Fruit fly (Drosophila melanogaster): ENCODE measurements around the gene to.

to gene

dm6 chr3R:25249145-25250141 is 9.5 kb downstream of the to start, which contains the start of gene Nup358 (continued):
- TF ChIP-seq CG7839 (tag; optimal IDR thresholded peaks at IDR 0.05) = no peak
- TF ChIP-seq sug (tag; optimal IDR thresholded peaks at IDR 0.05) = peak; percentile 23
- no peak for TF ChIP-seq Bteb2 (GFP tag; optimal IDR thresholded peaks at IDR 0.05)
- TF ChIP-seq pzg (GFP tag; optimal IDR thresholded peaks at IDR 0.05) = peak; percentile 72
- TF ChIP-seq Ets97D (GFP tag; optimal IDR thresholded peaks at IDR 0.05) = peak; percentile 80
- TF ChIP-seq gfzf (GFP tag; optimal IDR thresholded peaks at IDR 0.05) = peak; percentile 25
- peak; percentile 90 for TF ChIP-seq sna (GFP tag; IDR thresholded peaks at IDR 0.05; ENCODE audit: partially characterized antibody)
- TF ChIP-seq CG6765 (GFP tag; optimal IDR thresholded peaks at IDR 0.05) = no peak
- no peak for TF ChIP-seq NK7.1 (GFP tag; optimal IDR thresholded peaks at IDR 0.05)
- TF ChIP-seq CG2199 (GFP tag; IDR thresholded peaks at IDR 0.05) = no peak
- no peak for TF ChIP-seq shn (GFP tag; optimal IDR thresholded peaks at IDR 0.05)
- no peak for TF ChIP-seq kay (GFP tag; optimal IDR thresholded peaks at IDR 0.05)
- TF ChIP-seq CG13287 (GFP tag; IDR thresholded peaks at IDR 0.05; ENCODE audit: partially characterized antibody) = peak; percentile 97
- peak; percentile 46 for TF ChIP-seq CG12659 (GFP tag; optimal IDR thresholded peaks at IDR 0.05)
- TF ChIP-seq cg (GFP tag; optimal IDR thresholded peaks at IDR 0.05) = peak; percentile 85
- no peak for TF ChIP-seq Pdp1 (GFP tag; optimal IDR thresholded peaks at IDR 0.05)
- TF ChIP-seq Sry-β (GFP tag; optimal IDR thresholded peaks at IDR 0.05) = no peak
- TF ChIP-seq Xbp1 (GFP tag; optimal IDR thresholded peaks at IDR 0.05) = peak; percentile 38
- no peak for TF ChIP-seq slbo (GFP tag; IDR thresholded peaks at IDR 0.05)
- TF ChIP-seq Hr39 (optimal IDR thresholded peaks at IDR 0.05) = no peak
- TF ChIP-seq Mad (GFP tag; optimal IDR thresholded peaks at IDR 0.05) = no peak
- TF ChIP-seq CG18599 (GFP tag; optimal IDR thresholded peaks at IDR 0.05) = no peak
- no peak; the same call in 2 of the 3 replicates for TF ChIP-seq ci (GFP tag; IDR thresholded peaks at IDR 0.05)
- no peak for TF ChIP-seq CG9609 (GFP tag; optimal IDR thresholded peaks at IDR 0.05)
- TF ChIP-seq CG13775 (GFP tag; optimal IDR thresholded peaks at IDR 0.05) = no peak
- TF ChIP-seq CG30020 (tag; optimal IDR thresholded peaks at IDR 0.05) = peak; percentile 35
- no peak for TF ChIP-seq Sox102F (GFP tag; optimal IDR thresholded peaks at IDR 0.05)
- no peak for TF ChIP-seq ken (GFP tag; IDR thresholded peaks at IDR 0.05)
- TF ChIP-seq CG34376 (GFP tag; optimal IDR thresholded peaks at IDR 0.05) = peak; percentile 30
- TF ChIP-seq row (GFP tag; IDR thresholded peaks at IDR 0.05) = peak; percentile 64
- no peak for TF ChIP-seq Rx (GFP tag; IDR thresholded peaks at IDR 0.05)
- no peak for TF ChIP-seq pan (optimal IDR thresholded peaks at IDR 0.05)
- no peak for TF ChIP-seq pan (GFP tag; optimal IDR thresholded peaks at IDR 0.05 in 1 of 2, IDR thresholded peaks at IDR 0.05 in 1 of 2)
- TF ChIP-seq jigr1 (GFP tag; IDR thresholded peaks at IDR 0.05) = no peak; the same call in 2 of the 3 replicates
- no peak for TF ChIP-seq chn (GFP tag; optimal IDR thresholded peaks at IDR 0.05)
- TF ChIP-seq chm (GFP tag; IDR thresholded peaks at IDR 0.05) = no peak
- TF ChIP-seq CG17361 (GFP tag; IDR thresholded peaks at IDR 0.05) = no peak
- TF ChIP-seq CG17829 (tag; optimal IDR thresholded peaks at IDR 0.05) = peak; percentile 35
- no peak for TF ChIP-seq abd-A (tag; optimal IDR thresholded peaks at IDR 0.05)
- TF ChIP-seq dysf (GFP tag; IDR thresholded peaks at IDR 0.05) = no peak
- TF ChIP-seq CG1832 (GFP tag; optimal IDR thresholded peaks at IDR 0.05) = no peak
- TF ChIP-seq CG6272 (GFP tag; IDR thresholded peaks at IDR 0.05) = no peak
- TF ChIP-seq repo (GFP tag; optimal IDR thresholded peaks at IDR 0.05) = no peak
- TF ChIP-seq H2.0 (GFP tag; IDR thresholded peaks at IDR 0.05) = no peak
- TF ChIP-seq dm (GFP tag; optimal IDR thresholded peaks at IDR 0.05) = peak; percentile 21
- no peak for TF ChIP-seq gcm2 (GFP tag; optimal IDR thresholded peaks at IDR 0.05)
- no peak for TF ChIP-seq CG6254 (GFP tag; optimal IDR thresholded peaks at IDR 0.05)
- TF ChIP-seq CG5245 (GFP tag; optimal IDR thresholded peaks at IDR 0.05) = no peak
- no peak for TF ChIP-seq CG12071 (GFP tag; optimal IDR thresholded peaks at IDR 0.05)

Measured in whole organism, embryonic.